Worm (Caenorhabditis elegans) whole organism, L1 larva: ENCODE results near the gene F46G11.4.

Experiments used
- ces-1 ChIP-seq: fragments of 150-350 bp; optimal IDR thresholded peaks from 2 replicates; lab custom pipeline; 2014; ENCODE audit warnings: missing biosample characterization, missing genetic modification reagents, missing genetic modification characterization
- ztf-4 ChIP-seq: fragments of 150-350 bp; optimal IDR thresholded peaks from 2 replicates; lab custom pipeline; 2014; ENCODE audit warnings: missing biosample characterization, missing genetic modification characterization

- TF ChIP-seq ces-1 (peak; percentile 61), ztf-4 (no peak)
Observed at ce11 chrX:5799229-5799628, 639 bp upstream of the F46G11.4 start.
